Worm (Caenorhabditis elegans): ENCODE results near the gene F38A1.8.

ce11 chrIV:1224781-1225180 is 14.9 kb downstream of the F38A1.8 start:
- TF ChIP-seq egl-27 (tag; optimal IDR thresholded peaks at IDR 0.05) (no peak), tbx-2 (tag; optimal IDR thresholded peaks at IDR 0.05) (no peak)
